Worm (Caenorhabditis elegans) whole organism, early embryonic: ENCODE data around the gene cyy-1.

Source experiments
- B0310.2 ChIP-seq: sonication (generic microtip); optimal IDR thresholded peaks from 2 replicates; lab custom pipeline; 2016; ENCODE audit warnings: mild to moderate bottlenecking, missing genetic modification characterization, missing compliant biosample characterization
- aly-1 ChIP-seq: sonication (generic microtip); optimal IDR thresholded peaks from 2 replicates; lab custom pipeline; 2016; ENCODE audit warnings: missing genetic modification characterization, missing compliant biosample characterization
- ama-1 ChIP-seq: fragments of 150-350 bp; optimal IDR thresholded peaks from 2 replicates; lab custom pipeline; 2014
- ceh-36 ChIP-seq: sonication (generic microtip); optimal IDR thresholded peaks from 2 replicates; lab custom pipeline; 2016; ENCODE audit warnings: missing genetic modification characterization, inconsistent platforms, missing compliant biosample characterization
- ets-7 ChIP-seq: sonication (generic microtip); optimal IDR thresholded peaks from 2 replicates; lab custom pipeline; 2016; ENCODE audit warnings: missing genotype, missing genetic modification characterization, missing compliant biosample characterization
- flt-1 ChIP-seq: fragments of 200-800 bp; sonication (Bioruptor generic); IDR thresholded peaks from 2 replicates; pipeline ENCODE4 v1.3.6; 2022; ENCODE audit warnings: missing genetic modification characterization, missing compliant biosample characterization
- hmbx-1 ChIP-seq: sonication (generic microtip); optimal IDR thresholded peaks from 2 replicates; lab custom pipeline; 2016; ENCODE audit warnings: mild to moderate bottlenecking, missing genetic modification characterization, missing compliant biosample characterization
- hnd-1 ChIP-seq: sonication (generic microtip); optimal IDR thresholded peaks from 2 replicates; lab custom pipeline; 2016; ENCODE audit warnings: missing genetic modification characterization, missing compliant biosample characterization
- pes-1 ChIP-seq: fragments of 200-800 bp; sonication (Bioruptor generic); IDR thresholded peaks from 2 replicates; pipeline ENCODE4 v1.3.6; 2022; ENCODE audit warnings: missing genetic modification reagents, missing genetic modification characterization, missing compliant biosample characterization
- scrt-1 ChIP-seq: fragments of 200-800 bp; sonication (Bioruptor generic); IDR thresholded peaks from 2 replicates; pipeline ENCODE4 v1.3.6; 2022; ENCODE audit warnings: missing genetic modification characterization, missing compliant biosample characterization
- tbx-11 ChIP-seq: fragments of 200-800 bp; sonication (Bioruptor generic); IDR thresholded peaks from 2 replicates; pipeline ENCODE4 v1.3.6; 2022; ENCODE audit warnings: missing genetic modification characterization, missing compliant biosample characterization
- tbx-37 ChIP-seq: fragments of 200-800 bp; sonication (Bioruptor generic); conservative IDR thresholded peaks from 2 replicates; pipeline ENCODE4 v1.3.6; 2022; ENCODE audit warnings: missing genetic modification reagents, missing genetic modification characterization, missing compliant biosample characterization
- tra-4 ChIP-seq: sonication (generic microtip); optimal IDR thresholded peaks from 2 replicates; lab custom pipeline; 2017; ENCODE audit warnings: missing genetic modification characterization, missing compliant biosample characterization

DNA sequence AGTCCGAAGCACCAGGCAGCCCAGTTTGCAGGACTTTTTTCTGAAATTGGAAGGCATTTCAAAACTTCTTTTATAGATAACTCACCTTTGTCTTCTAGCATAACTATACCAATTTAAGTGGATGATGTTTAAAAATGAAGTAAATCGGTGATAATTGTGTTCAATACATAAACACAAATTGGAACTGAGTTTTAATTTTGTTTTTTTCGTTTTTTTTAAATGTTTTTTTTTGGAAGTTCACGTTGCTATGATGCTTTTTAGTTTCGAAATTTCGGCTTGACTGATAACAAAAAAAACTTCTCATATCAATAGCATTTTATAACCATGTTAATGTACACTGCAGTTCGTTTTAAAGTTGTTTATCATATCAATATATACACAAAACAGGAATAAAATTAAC lies 16.1 kb upstream of the cyy-1 start, which contains the start of gene ZK353.4:
- no peak for TF ChIP-seq ama-1 (lab: Kevin White, UChicago)
- TF ChIP-seq hnd-1 = no peak
- no peak for TF ChIP-seq flt-1
- TF ChIP-seq tbx-37 (GFP tag; lab: Robert Waterston, UW) = no peak
- no peak for TF ChIP-seq hmbx-1 (tag; lab: Kevin White, UChicago)
- TF ChIP-seq tra-4 (tag; lab: Kevin White, UChicago) = no peak
- no peak for TF ChIP-seq tbx-11 (GFP tag; lab: Robert Waterston, UW)
- no peak for TF ChIP-seq B0310.2
- no peak for TF ChIP-seq ets-7 (tag; lab: Kevin White, UChicago)
- TF ChIP-seq pes-1 (GFP tag; lab: Robert Waterston, UW) = no peak
- no peak for TF ChIP-seq aly-1 (tag; lab: Kevin White, UChicago)
- no peak for TF ChIP-seq ceh-36 (tag; lab: Kevin White, UChicago)
- no peak for TF ChIP-seq scrt-1
